Worm (Caenorhabditis elegans) whole organism, L3 larva: ENCODE data around the gene F37H8.5.

Experiments used
- R02D3.7 ChIP-seq: fragments of 150-350 bp; optimal IDR thresholded peaks from 2 replicates; lab custom pipeline; 2014; ENCODE audit warnings: missing biosample characterization, missing genetic modification characterization
- ama-1 ChIP-seq: fragments of 150-350 bp; optimal IDR thresholded peaks from 2 replicates; lab custom pipeline; 2018
- ceh-16 ChIP-seq: sonication (generic microtip); optimal IDR thresholded peaks from 2 replicates; lab custom pipeline; 2017; ENCODE audit warnings: missing biosample characterization, missing genetic modification characterization
- ceh-9 ChIP-seq: sonication (generic microtip); optimal IDR thresholded peaks from 2 replicates; lab custom pipeline; 2018; ENCODE audit warnings: missing biosample characterization, missing genetic modification characterization
- lsy-12 ChIP-seq: sonication (generic microtip); optimal IDR thresholded peaks from 2 replicates; lab custom pipeline; 2016; ENCODE audit warnings: mild to moderate bottlenecking, missing genetic modification characterization, missing compliant biosample characterization
- nhr-237 ChIP-seq: fragments of 150-350 bp; optimal IDR thresholded peaks from 2 replicates; lab custom pipeline; 2014; ENCODE audit warnings: missing biosample characterization, missing genetic modification characterization
- nhr-76 ChIP-seq: fragments of 150-350 bp; sonication (generic microtip); optimal IDR thresholded peaks from 5 replicates; lab custom pipeline; 2014; ENCODE audit warnings: missing biosample characterization, missing genetic modification characterization
- pha-4 ChIP-seq: fragments of 150-350 bp; optimal IDR thresholded peaks from 2 replicates; lab custom pipeline; 2014; ENCODE audit warnings: missing biosample characterization, missing genetic modification reagents, missing genetic modification characterization
- pqm-1 ChIP-seq: fragments of 150-350 bp; optimal IDR thresholded peaks from 2 replicates; lab custom pipeline; 2017; ENCODE audit warnings: missing biosample characterization, missing genetic modification characterization, inconsistent platforms
- unc-39 ChIP-seq: sonication (generic microtip); optimal IDR thresholded peaks from 4 replicates; lab custom pipeline; 2017; ENCODE audit warnings: missing biosample characterization, missing genetic modification characterization
- zag-1 ChIP-seq: fragments of 150-350 bp; optimal IDR thresholded peaks from 2 replicates; lab custom pipeline; 2014; ENCODE audit warnings: missing biosample characterization, missing genetic modification characterization

DNA sequence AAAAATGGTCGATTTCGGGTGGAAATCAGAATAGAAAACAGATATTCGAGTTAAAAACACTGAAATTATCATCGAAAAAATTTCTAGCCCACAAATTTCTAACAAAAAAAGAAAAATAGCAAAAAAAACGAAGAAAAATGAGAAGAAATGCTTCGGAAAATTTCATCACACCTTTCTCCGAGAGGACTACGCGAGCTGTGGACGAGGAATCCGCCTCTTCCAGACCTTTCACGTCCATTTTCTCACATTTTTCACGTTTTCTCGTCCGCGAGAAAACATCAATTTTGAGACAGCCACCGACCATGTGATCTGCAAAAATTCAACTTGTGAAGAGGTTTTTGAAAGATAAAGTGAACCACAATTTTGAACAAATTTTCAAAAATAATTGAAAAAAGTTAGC, 11.6 kb upstream of the F37H8.5 start:
- TF ChIP-seq ama-1 (lab: Kevin White, UChicago), result no peak
- TF ChIP-seq nhr-237 (tag; lab: Kevin White, UChicago), result no peak
- TF ChIP-seq ceh-9, result no peak
- TF ChIP-seq pha-4 (tag; lab: Kevin White, UChicago), result no peak
- no peak for TF ChIP-seq pqm-1 (tag; lab: Kevin White, UChicago)
- TF ChIP-seq nhr-76, result no peak
- no peak for TF ChIP-seq lsy-12 (tag; lab: Kevin White, UChicago)
- TF ChIP-seq unc-39, result no peak
- TF ChIP-seq ceh-16, result no peak
- no peak for TF ChIP-seq zag-1 (tag; lab: Kevin White, UChicago)
- TF ChIP-seq R02D3.7 (tag; lab: Kevin White, UChicago), result no peak
